Worm (Caenorhabditis elegans) whole organism, L1 larva: ENCODE measurements around the gene ippk-1.

Experiments used
- C04F5.9 ChIP-seq: sonication (generic microtip); optimal IDR thresholded peaks from 2 replicates; lab custom pipeline; 2016; ENCODE audit warnings: missing genetic modification characterization, missing compliant biosample characterization
- C16A3.4 ChIP-seq: fragments of 150-350 bp; optimal IDR thresholded peaks from 2 replicates; lab custom pipeline; 2014; ENCODE audit warnings: missing biosample characterization, missing genetic modification characterization
- aly-2 ChIP-seq: fragments of 150-350 bp; optimal IDR thresholded peaks from 2 replicates; lab custom pipeline; 2014; ENCODE audit warnings: missing biosample characterization, missing genetic modification characterization
- blmp-1 ChIP-seq: fragments of 150-350 bp; optimal IDR thresholded peaks from 2 replicates; lab custom pipeline; 2014; ENCODE audit warnings: missing biosample characterization, missing genetic modification characterization
- ceh-63 ChIP-seq: fragments of 200-800 bp; sonication (Bioruptor generic); optimal IDR thresholded peaks from 2 replicates; lab custom pipeline; 2018; ENCODE audit warnings: mild to moderate bottlenecking, missing genetic modification characterization, missing compliant biosample characterization
- ceh-82 ChIP-seq, 3 experiments: fragments of 150-350 bp in 1 of 3; sonication (generic microtip) in 2 of 3; optimal IDR thresholded peaks; 2 replicates each; lab custom pipeline; 2014 to 2017; ENCODE audit warnings: missing biosample characterization in 3 of 3, missing genetic modification characterization in 3 of 3
- ces-1 ChIP-seq: fragments of 150-350 bp; optimal IDR thresholded peaks from 2 replicates; lab custom pipeline; 2014; ENCODE audit warnings: missing biosample characterization, missing genetic modification reagents, missing genetic modification characterization
- dsc-1 ChIP-seq: sonication (generic microtip); optimal IDR thresholded peaks from 2 replicates; lab custom pipeline; 2016; ENCODE audit warnings: mild to moderate bottlenecking, missing genetic modification characterization, missing compliant biosample characterization
- efl-3 ChIP-seq: fragments of 200-800 bp; sonication (Bioruptor generic); optimal IDR thresholded peaks from 2 replicates; lab custom pipeline; 2018; ENCODE audit warnings: mild to moderate bottlenecking, missing genetic modification characterization, missing compliant biosample characterization
- egl-27 ChIP-seq, 2 experiments: fragments of 150-350 bp in 1 of 2; sonication (generic microtip); optimal IDR thresholded peaks; 3 replicates each; lab custom pipeline; 2017 to 2018; ENCODE audit warnings: missing biosample characterization in 2 of 2, missing genetic modification characterization in 2 of 2, missing genetic modification reagents in 2 of 2
- elt-2 ChIP-seq: sonication (generic microtip); optimal IDR thresholded peaks from 2 replicates; lab custom pipeline; 2016; ENCODE audit warnings: missing genetic modification characterization, mild to moderate bottlenecking, inconsistent platforms, missing compliant biosample characterization, missing genetic modification reagents
- ets-5 ChIP-seq: fragments of 200-800 bp; sonication (Bioruptor generic); IDR thresholded peaks from 2 replicates; pipeline ENCODE4 v1.3.6; 2022; ENCODE audit warnings: missing genetic modification characterization, missing compliant biosample characterization
- fkh-4 ChIP-seq: sonication (generic microtip); optimal IDR thresholded peaks from 2 replicates; lab custom pipeline; 2016; ENCODE audit warnings: missing compliant biosample characterization, missing genetic modification characterization, borderline replicate concordance
- fos-1 ChIP-seq: fragments of 150-350 bp; optimal IDR thresholded peaks from 2 replicates; lab custom pipeline; 2014; ENCODE audit warnings: missing biosample characterization, missing genetic modification characterization
- hpl-2 ChIP-seq: fragments of 150-350 bp; optimal IDR thresholded peaks from 2 replicates; lab custom pipeline; 2014; ENCODE audit warnings: missing biosample characterization, missing genetic modification reagents, missing genetic modification characterization
- irx-1 ChIP-seq: sonication (generic microtip); optimal IDR thresholded peaks from 2 replicates; lab custom pipeline; 2016; ENCODE audit warnings: missing genetic modification characterization, missing compliant biosample characterization
- jun-1 ChIP-seq: fragments of 150-350 bp; optimal IDR thresholded peaks from 2 replicates; lab custom pipeline; 2014; ENCODE audit warnings: missing biosample characterization, missing genetic modification reagents, missing genetic modification characterization
- mab-9 ChIP-seq: fragments of 200-800 bp; sonication (Bioruptor generic); IDR thresholded peaks from 2 replicates; pipeline ENCODE4 v1.3.6; 2022; ENCODE audit warnings: missing genetic modification reagents, missing genetic modification characterization, missing compliant biosample characterization
- mdl-1 ChIP-seq, 2 experiments: fragments of 150-350 bp; optimal IDR thresholded peaks; 2 replicates each; lab custom pipeline; 2014 to 2017; ENCODE audit warnings: missing biosample characterization in 2 of 2, missing genetic modification characterization in 2 of 2, inconsistent platforms in 1 of 2
- nhr-20 ChIP-seq: sonication (generic microtip); optimal IDR thresholded peaks from 2 replicates; lab custom pipeline; 2016; ENCODE audit warnings: mild to moderate bottlenecking, missing genetic modification characterization, missing compliant biosample characterization
- nhr-28 ChIP-seq: fragments of 150-350 bp; optimal IDR thresholded peaks from 2 replicates; lab custom pipeline; 2014; ENCODE audit warnings: missing biosample characterization, missing genetic modification characterization
- nhr-47 ChIP-seq: sonication (generic microtip); optimal IDR thresholded peaks from 2 replicates; lab custom pipeline; 2016; ENCODE audit warnings: mild to moderate bottlenecking, missing genetic modification characterization, moderate library complexity, missing compliant biosample characterization
- nhr-71 ChIP-seq: sonication (generic microtip); optimal IDR thresholded peaks from 2 replicates; lab custom pipeline; 2016; ENCODE audit warnings: mild to moderate bottlenecking, missing genetic modification characterization, moderate library complexity, missing compliant biosample characterization
- nhr-77 ChIP-seq: fragments of 150-350 bp; optimal IDR thresholded peaks from 2 replicates; lab custom pipeline; 2014; ENCODE audit warnings: missing biosample characterization, missing genetic modification characterization
- pax-3 ChIP-seq: fragments of 200-800 bp; sonication (Bioruptor generic); optimal IDR thresholded peaks from 2 replicates; lab custom pipeline; 2018; ENCODE audit warnings: mild to moderate bottlenecking, missing genetic modification characterization, moderate library complexity, missing compliant biosample characterization
- sox-4 ChIP-seq: sonication (generic microtip); optimal IDR thresholded peaks from 2 replicates; lab custom pipeline; 2016; ENCODE audit warnings: missing genetic modification characterization, missing compliant biosample characterization
- sptf-1 ChIP-seq: fragments of 150-350 bp; optimal IDR thresholded peaks from 2 replicates; lab custom pipeline; 2014; ENCODE audit warnings: missing biosample characterization, missing genetic modification characterization
- sup-37 ChIP-seq: fragments of 200-800 bp; sonication (Bioruptor generic); optimal IDR thresholded peaks from 2 replicates; lab custom pipeline; 2018; ENCODE audit warnings: mild to moderate bottlenecking, missing genetic modification characterization, missing compliant biosample characterization
- unc-130 ChIP-seq: fragments of 150-350 bp; optimal IDR thresholded peaks from 2 replicates; lab custom pipeline; 2017; ENCODE audit warnings: missing biosample characterization, missing genetic modification characterization, inconsistent platforms
- unc-62 ChIP-seq: fragments of 150-350 bp; optimal IDR thresholded peaks from 2 replicates; lab custom pipeline; 2014; ENCODE audit warnings: missing biosample characterization, missing genetic modification reagents, missing genetic modification characterization
- unc-86 ChIP-seq: sonication (generic microtip); optimal IDR thresholded peaks from 2 replicates; lab custom pipeline; 2016; ENCODE audit warnings: missing genetic modification characterization, missing compliant biosample characterization
- vab-15 ChIP-seq: sonication (generic microtip); optimal IDR thresholded peaks from 2 replicates; lab custom pipeline; 2017; ENCODE audit warnings: missing genotype, mild to moderate bottlenecking, missing genetic modification characterization, missing compliant biosample characterization
- zag-1 ChIP-seq: fragments of 150-350 bp; optimal IDR thresholded peaks from 2 replicates; lab custom pipeline; 2014; ENCODE audit warnings: missing biosample characterization, missing genetic modification characterization
- ztf-11 ChIP-seq, 2 experiments: sonication (generic microtip); optimal IDR thresholded peaks; 2 replicates each; lab custom pipeline; 2016 to 2017; ENCODE audit warnings: missing genetic modification characterization in 2 of 2, missing biosample characterization in 1 of 2, missing compliant biosample characterization in 1 of 2
- ztf-4 ChIP-seq: fragments of 150-350 bp; optimal IDR thresholded peaks from 2 replicates; lab custom pipeline; 2014; ENCODE audit warnings: missing biosample characterization, missing genetic modification characterization

Gene ippk-1

DNA sequence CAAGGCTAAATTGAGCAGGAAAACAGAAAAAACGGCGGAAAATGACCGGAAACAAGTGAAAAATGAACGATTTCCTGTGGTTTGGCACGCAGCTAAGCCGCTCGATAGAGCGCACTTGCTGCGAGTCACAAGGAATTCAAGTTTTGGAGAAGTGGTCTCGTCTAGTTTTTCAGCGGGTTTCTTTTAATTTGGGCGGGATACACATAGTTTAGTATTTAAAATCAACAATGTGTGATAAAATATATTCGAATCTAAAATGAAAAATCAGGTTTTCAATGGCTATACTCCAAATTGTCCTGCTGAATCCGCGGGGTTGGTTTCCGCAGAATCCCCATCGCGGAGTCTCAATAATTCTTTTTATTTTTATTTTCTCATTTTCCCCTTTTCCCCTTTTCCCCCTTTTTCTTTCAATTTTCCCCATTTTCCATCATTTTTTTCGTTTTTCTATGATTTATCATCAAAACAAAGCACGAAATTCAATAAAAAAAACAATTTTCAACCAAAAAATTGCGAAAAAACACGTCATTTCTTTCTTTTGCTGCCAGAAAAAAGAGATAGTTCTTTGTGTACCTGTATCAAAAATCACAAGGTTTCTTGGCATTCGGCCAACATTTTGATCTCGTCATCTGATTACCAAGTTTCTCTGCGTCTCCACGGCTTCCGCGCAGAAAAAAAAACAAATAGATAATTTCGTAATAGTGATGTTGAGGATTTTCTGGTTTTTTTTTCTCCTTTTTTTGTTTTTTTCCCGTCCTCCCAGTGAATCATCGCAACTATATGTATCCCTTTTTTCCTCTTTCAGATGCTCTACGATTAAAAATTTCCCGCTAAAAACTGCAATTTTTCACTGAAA is at the start of gene ippk-1 (continued):
- peak; percentile 64 for TF ChIP-seq blmp-1
- no peak for TF ChIP-seq nhr-28 (tag; lab: Kevin White, UChicago)
- TF ChIP-seq efl-3 (GFP tag; lab: Kevin White, UChicago): no peak
- TF ChIP-seq ceh-63 (GFP tag; lab: Kevin White, UChicago): no peak
- peak; percentile 71 for TF ChIP-seq nhr-47 (tag; lab: Kevin White, UChicago)
- TF ChIP-seq dsc-1: peak; percentile 25
- TF ChIP-seq ztf-11 (tag; optimal IDR thresholded peaks at IDR 0.05; lab: Kevin White, UChicago): peak in 1 of 2 experiments; percentile 53
- peak; percentile 54 for TF ChIP-seq nhr-20 (tag; lab: Kevin White, UChicago)
- peak; percentile 39 for TF ChIP-seq fos-1
- peak; percentile 38 for TF ChIP-seq elt-2 (tag; lab: Kevin White, UChicago)
- no peak for TF ChIP-seq C04F5.9
- TF ChIP-seq vab-15 (tag; lab: Kevin White, UChicago): peak; percentile 11

DNA sequence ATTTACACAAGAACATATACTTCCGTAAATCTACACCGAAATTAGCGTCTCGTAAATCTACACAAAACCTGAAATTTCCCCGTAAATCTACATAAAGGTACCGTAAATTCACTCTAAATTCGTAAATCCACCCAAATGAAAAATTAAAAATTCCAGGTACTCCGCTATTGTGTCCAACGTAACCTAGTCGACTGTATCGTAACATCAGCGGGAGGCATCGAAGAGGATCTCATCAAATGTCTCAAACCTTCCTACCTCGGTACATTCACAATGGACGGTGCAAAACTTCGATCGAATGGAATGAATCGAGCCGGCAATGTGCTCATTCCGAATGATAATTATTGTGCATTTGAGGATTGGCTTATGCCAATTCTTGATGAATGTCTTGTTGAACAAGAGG is 47.8 kb upstream of the ippk-1 start:
- TF ChIP-seq pax-3 (no peak), egl-27 (tag; optimal IDR thresholded peaks at IDR 0.05; lab: Kevin White, UChicago) (no peak), mab-9 (GFP tag; lab: Robert Waterston, UW) (no peak), aly-2 (tag; lab: Kevin White, UChicago) (no peak), C04F5.9 (no peak), nhr-77 (no peak), sox-4 (tag; lab: Kevin White, UChicago) (no peak), unc-86 (tag; lab: Kevin White, UChicago) (no peak), hpl-2 (GFP tag; lab: Kevin White, UChicago) (no peak), sup-37 (GFP tag; lab: Kevin White, UChicago) (no peak), ztf-11 (tag; optimal IDR thresholded peaks at IDR 0.05; lab: Kevin White, UChicago) (no peak), ceh-63 (GFP tag; lab: Kevin White, UChicago) (no peak), ceh-82 (tag; optimal IDR thresholded peaks at IDR 0.05; lab: Kevin White, UChicago) (no peak), ces-1 (no peak)

ce11 chrII:11998903-11999302 is 43.8 kb upstream of the ippk-1 start, which contains the start of gene Y17G7B.23:
TSS of gene Y17G7B.23 (plus strand) at chrII:11999203.
- TF ChIP-seq irx-1: no peak
- TF ChIP-seq nhr-71 (tag; lab: Kevin White, UChicago): no peak
- TF ChIP-seq ets-5: no peak

DNA sequence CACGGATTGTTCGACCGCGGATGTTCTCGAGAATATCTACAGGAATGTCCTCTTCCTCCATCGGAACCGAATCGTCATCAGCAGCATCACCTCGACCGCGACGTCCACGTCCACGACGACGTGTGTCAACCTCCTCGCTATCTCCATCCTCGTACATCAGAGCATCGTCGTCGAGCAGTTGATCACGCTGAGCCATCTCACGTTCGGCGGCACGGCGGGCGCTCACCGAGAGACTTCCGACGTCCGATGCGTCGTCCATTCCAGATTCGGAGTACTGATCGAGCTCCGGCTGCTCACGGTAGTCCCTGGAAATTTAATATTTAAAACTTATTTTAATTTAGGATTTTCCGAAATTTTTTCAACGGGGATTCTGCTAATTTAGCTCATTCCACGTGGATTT is 36.7 kb upstream of the ippk-1 start:
- no peak for TF ChIP-seq pax-3
- TF ChIP-seq unc-62 (GFP tag; lab: Kevin White, UChicago): no peak
- TF ChIP-seq fkh-4: no peak
- no peak for TF ChIP-seq jun-1 (tag; lab: Kevin White, UChicago)
- TF ChIP-seq unc-86 (tag; lab: Kevin White, UChicago): no peak
- TF ChIP-seq sptf-1 (tag; lab: Kevin White, UChicago): no peak
- TF ChIP-seq ztf-4 (tag; lab: Kevin White, UChicago): no peak
- TF ChIP-seq nhr-28 (tag; lab: Kevin White, UChicago): no peak
- no peak for TF ChIP-seq C16A3.4 (tag; lab: Kevin White, UChicago)
- TF ChIP-seq mdl-1 (tag; optimal IDR thresholded peaks at IDR 0.05; lab: Kevin White, UChicago): no peak
- no peak for TF ChIP-seq ces-1
- no peak for TF ChIP-seq zag-1 (tag; lab: Kevin White, UChicago)
- TF ChIP-seq ztf-11 (tag; optimal IDR thresholded peaks at IDR 0.05; lab: Kevin White, UChicago): no peak
- no peak for TF ChIP-seq unc-130 (tag; lab: Kevin White, UChicago)
- no peak for TF ChIP-seq nhr-71 (tag; lab: Kevin White, UChicago)
